Worm (Caenorhabditis elegans) whole organism, late embryonic: ENCODE data around the gene F54F2.14.

ENCODE experiments used
- K02D7.2 ChIP-seq: sonication (generic microtip); optimal IDR thresholded peaks from 2 replicates; lab custom pipeline; 2017; ENCODE audit warnings: mild to moderate bottlenecking, missing genetic modification characterization, missing compliant biosample characterization
- ama-1 ChIP-seq: fragments of 150-350 bp; optimal IDR thresholded peaks from 2 replicates; lab custom pipeline; 2014
- ceh-18 ChIP-seq: sonication (generic microtip); optimal IDR thresholded peaks from 2 replicates; lab custom pipeline; 2016; ENCODE audit warnings: missing genetic modification characterization, missing compliant biosample characterization
- ceh-9 ChIP-seq: sonication (generic microtip); optimal IDR thresholded peaks from 2 replicates; lab custom pipeline; 2016; ENCODE audit warnings: mild to moderate bottlenecking, missing genetic modification characterization, inconsistent platforms, missing compliant biosample characterization
- dve-1 ChIP-seq: sonication (generic microtip); optimal IDR thresholded peaks from 2 replicates; lab custom pipeline; 2017; ENCODE audit warnings: antibody characterized with exemption, mild to moderate bottlenecking, missing genetic modification characterization, missing compliant biosample characterization
- ets-4 ChIP-seq: sonication (generic microtip); optimal IDR thresholded peaks from 2 replicates; lab custom pipeline; 2016; ENCODE audit warnings: missing genetic modification characterization, missing compliant biosample characterization
- hlh-15 ChIP-seq: sonication (generic microtip); optimal IDR thresholded peaks from 2 replicates; lab custom pipeline; 2016; ENCODE audit warnings: missing genetic modification characterization, missing compliant biosample characterization
- nhr-232 ChIP-seq: sonication (generic microtip); optimal IDR thresholded peaks from 2 replicates; lab custom pipeline; 2016; ENCODE audit warnings: missing genetic modification characterization, missing compliant biosample characterization
- pha-4 ChIP-seq: fragments of 150-350 bp; optimal IDR thresholded peaks from 2 replicates; lab custom pipeline; 2018; ENCODE audit warnings: missing biosample characterization, missing genetic modification reagents, missing genetic modification characterization
- pqm-1 ChIP-seq: sonication (generic microtip); optimal IDR thresholded peaks from 2 replicates; lab custom pipeline; 2016; ENCODE audit warnings: missing genetic modification characterization, missing compliant biosample characterization
- sox-4 ChIP-seq: sonication (generic microtip); optimal IDR thresholded peaks from 2 replicates; lab custom pipeline; 2017; ENCODE audit warnings: mild to moderate bottlenecking, missing genetic modification characterization, inconsistent platforms, missing compliant biosample characterization
- tbx-2 ChIP-seq: sonication (generic microtip); optimal IDR thresholded peaks from 2 replicates; lab custom pipeline; 2016; ENCODE audit warnings: missing genetic modification characterization, missing compliant biosample characterization

DNA sequence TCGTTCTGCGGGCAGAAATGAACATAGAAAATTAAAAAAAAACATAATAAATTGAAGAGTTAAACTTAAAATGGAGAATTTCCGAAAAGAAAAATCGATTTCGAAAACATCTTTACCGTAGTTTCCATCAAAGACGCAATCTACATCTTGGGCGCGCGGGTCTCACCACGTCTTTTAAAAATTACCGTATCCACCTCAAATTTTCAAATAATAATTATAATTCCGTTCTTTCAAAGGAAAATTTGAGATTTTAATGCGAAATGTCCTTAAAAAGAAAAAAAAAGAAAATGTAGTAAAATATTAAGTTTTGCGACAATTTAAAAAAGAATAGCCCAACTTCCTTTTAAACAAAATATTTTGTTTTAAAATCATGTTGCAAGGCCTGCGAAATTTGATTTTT, 28.2 kb upstream of the F54F2.14 start:
- TF ChIP-seq pqm-1 (no peak), ceh-18 (tag; lab: Kevin White, UChicago) (no peak), dve-1 (no peak), tbx-2 (no peak), ama-1 (lab: Kevin White, UChicago) (no peak), hlh-15 (tag; lab: Kevin White, UChicago) (no peak), ets-4 (tag; lab: Kevin White, UChicago) (no peak), sox-4 (tag; lab: Kevin White, UChicago) (no peak), K02D7.2 (no peak), pha-4 (tag; lab: Kevin White, UChicago) (no peak), ceh-9 (tag; lab: Kevin White, UChicago) (no peak), nhr-232 (no peak)
